Fruit fly (Drosophila melanogaster) whole organism, wandering third instar larva: ENCODE results near the gene Acat2.

ENCODE experiments used
- Abd-B ChIP-seq: fragments of >200 bp; optimal IDR thresholded peaks from 2 replicates; lab custom pipeline; 2017; ENCODE audit warnings: missing biosample characterization, missing genetic modification characterization
- CG32264 ChIP-seq: fragments of 200-800 bp; sonication (Bioruptor generic); optimal IDR thresholded peaks from 2 replicates; lab custom pipeline; 2016; ENCODE audit warnings: missing biosample characterization, missing genetic modification characterization
- Hnf4 ChIP-seq: fragments of 200-800 bp; sonication (Bioruptor generic); optimal IDR thresholded peaks from 2 replicates; lab custom pipeline; 2016; ENCODE audit warnings: missing biosample characterization, mild to moderate bottlenecking, missing genetic modification characterization
- Myc ChIP-seq: fragments of >200 bp; optimal IDR thresholded peaks from 2 replicates; lab custom pipeline; 2017
- psq ChIP-seq: fragments of 200-800 bp; sonication (Bioruptor generic); optimal IDR thresholded peaks from 3 replicates; lab custom pipeline; 2017; ENCODE audit warnings: missing biosample characterization, mild to moderate bottlenecking, missing genetic modification characterization, moderate library complexity
- usp ChIP-seq: fragments of >200 bp; optimal IDR thresholded peaks from 2 replicates; lab custom pipeline; 2017; ENCODE audit warnings: missing biosample characterization, missing genetic modification characterization

DNA sequence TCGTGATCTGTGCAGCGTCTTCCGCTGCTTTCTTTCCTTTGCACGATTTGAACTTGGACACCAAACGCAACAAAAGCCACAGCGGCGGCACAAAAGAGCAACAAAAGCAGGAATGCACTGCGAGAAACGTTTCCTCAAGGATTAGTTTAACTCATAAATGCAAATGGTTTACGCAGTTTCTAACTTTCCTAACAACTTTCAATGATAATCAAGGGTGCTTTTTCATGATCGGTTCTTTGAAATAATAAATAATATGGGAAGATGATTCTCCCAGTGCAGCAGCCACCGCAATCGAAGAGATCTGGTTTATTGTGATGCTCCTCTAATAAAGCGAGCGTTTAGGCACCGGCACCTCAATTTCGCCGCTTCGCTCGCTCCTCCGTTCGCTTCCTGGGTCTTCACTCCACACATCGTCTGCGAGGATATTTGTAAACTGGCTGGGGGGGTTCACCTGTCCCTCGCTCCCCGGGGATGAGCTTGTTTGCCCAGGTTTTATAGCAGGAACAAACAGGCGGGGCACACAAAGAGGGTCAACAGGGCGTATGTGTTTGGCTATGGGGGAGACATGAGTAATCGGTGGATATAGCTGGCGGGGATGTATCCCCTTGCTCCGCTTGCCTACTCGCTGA, 16.5 kb downstream of the Acat2 start:
- TF ChIP-seq usp (GFP tag; lab: Kevin White, UChicago) (no peak), Myc (lab: Kevin White, UChicago) (no peak), Abd-B (no peak), psq (peak; percentile 96), Hnf4 (GFP tag; lab: Kevin White, UChicago) (peak; percentile 97), CG32264 (peak; percentile 94)
